Worm (Caenorhabditis elegans) whole organism, L4 larva: ENCODE results near the gene gop-2.

Experiments
- F26F4.8 ChIP-seq: fragments of 200-800 bp; sonication (Bioruptor generic); conservative IDR thresholded peaks from 2 replicates; pipeline ENCODE4 v1.3.6; 2022; ENCODE audit warnings: missing genetic modification characterization, missing compliant biosample characterization
- F44E2.7 ChIP-seq: fragments of 200-800 bp; sonication (Bioruptor generic); IDR thresholded peaks from 2 replicates; pipeline ENCODE4 v2.1.2; 2022; ENCODE audit warnings: missing genetic modification characterization, missing compliant biosample characterization
- T20F7.1 ChIP-seq: fragments of 200-800 bp; sonication (Bioruptor generic); optimal IDR thresholded peaks from 2 replicates; lab custom pipeline; 2018; ENCODE audit warnings: mild to moderate bottlenecking, missing genetic modification characterization, missing compliant biosample characterization
- T26A8.4 ChIP-seq: fragments of 200-800 bp; sonication (Bioruptor generic); IDR thresholded peaks from 2 replicates; pipeline ENCODE4 v1.3.6; 2022; ENCODE audit warnings: missing genetic modification characterization, missing compliant biosample characterization
- Y105C5A.15 ChIP-seq: fragments of 200-800 bp; sonication (Bioruptor generic); IDR thresholded peaks from 2 replicates; pipeline ENCODE4 v1.3.6; 2022; ENCODE audit warnings: missing genetic modification characterization, missing compliant biosample characterization
- Y48G9A.11 ChIP-seq: fragments of 200-800 bp; sonication (Bioruptor generic); IDR thresholded peaks from 2 replicates; pipeline ENCODE4 v1.3.6; 2022; ENCODE audit warnings: missing genetic modification reagents, missing genetic modification characterization, missing compliant biosample characterization
- Y5F2A.4 ChIP-seq: fragments of 200-800 bp; sonication (Bioruptor generic); optimal IDR thresholded peaks from 2 replicates; lab custom pipeline; 2018; ENCODE audit warnings: mild to moderate bottlenecking, missing genetic modification characterization, missing compliant biosample characterization
- Y75B8A.6 ChIP-seq: fragments of 200-800 bp; sonication (Bioruptor generic); IDR thresholded peaks from 2 replicates; pipeline ENCODE4 v1.3.6; 2022; ENCODE audit warnings: missing genetic modification reagents, missing genetic modification characterization, missing compliant biosample characterization
- ZK337.2 ChIP-seq: fragments of 200-800 bp; sonication (Bioruptor generic); IDR thresholded peaks from 2 replicates; pipeline ENCODE4 v1.3.6; 2022; ENCODE audit warnings: missing genetic modification reagents, missing genetic modification characterization, missing compliant biosample characterization
- aha-1 ChIP-seq: fragments of 150-350 bp; peaks from one replicate; lab custom pipeline; 2014; ENCODE audit warnings: missing biosample characterization, missing genetic modification characterization
- aly-2 ChIP-seq: sonication (generic microtip); optimal IDR thresholded peaks from 2 replicates; lab custom pipeline; 2018; ENCODE audit warnings: missing biosample characterization, missing genetic modification characterization
- ceh-28 ChIP-seq: fragments of 150-350 bp; optimal IDR thresholded peaks from 2 replicates; lab custom pipeline; 2014; ENCODE audit warnings: missing biosample characterization, missing genetic modification reagents, missing genetic modification characterization
- ceh-32 ChIP-seq: sonication (generic microtip); optimal IDR thresholded peaks from 2 replicates; lab custom pipeline; 2016; ENCODE audit warnings: mild to moderate bottlenecking, missing genetic modification characterization, missing compliant biosample characterization; ENCODE audit not compliant: poor library complexity
- ceh-44 ChIP-seq: fragments of 200-800 bp; sonication (Bioruptor generic); IDR thresholded peaks from 2 replicates; pipeline ENCODE4 v1.3.6; 2022; ENCODE audit warnings: missing genetic modification reagents, missing genetic modification characterization, missing compliant biosample characterization
- ces-1 ChIP-seq: fragments of 150-350 bp; sonication (generic microtip); optimal IDR thresholded peaks from 4 replicates; lab custom pipeline; 2014; ENCODE audit warnings: missing biosample characterization, missing genetic modification reagents, missing genetic modification characterization
- daf-8 ChIP-seq: fragments of 200-800 bp; sonication (Bioruptor generic); IDR thresholded peaks from 2 replicates; pipeline ENCODE4 v1.3.6; 2022; ENCODE audit warnings: missing genetic modification characterization, missing compliant biosample characterization
- dpl-1 ChIP-seq: fragments of 150-350 bp; optimal IDR thresholded peaks from 2 replicates; lab custom pipeline; 2014; ENCODE audit warnings: missing biosample characterization, missing genetic modification reagents, missing genetic modification characterization
- duxl-1 ChIP-seq: sonication (generic microtip); optimal IDR thresholded peaks from 2 replicates; lab custom pipeline; 2016; ENCODE audit warnings: mild to moderate bottlenecking, missing genetic modification characterization, moderate library complexity, missing compliant biosample characterization; ENCODE audit not compliant: poor library complexity
- dve-1 ChIP-seq: sonication (generic microtip); optimal IDR thresholded peaks from 2 replicates; lab custom pipeline; 2017; ENCODE audit warnings: antibody characterized with exemption, mild to moderate bottlenecking, missing genetic modification characterization, missing compliant biosample characterization; ENCODE audit not compliant: insufficient read depth
- egl-27 ChIP-seq: sonication (generic microtip); optimal IDR thresholded peaks from 3 replicates; lab custom pipeline; 2017; ENCODE audit warnings: missing biosample characterization, missing genetic modification reagents, missing genetic modification characterization
- fkh-10 ChIP-seq: fragments of 150-350 bp; optimal IDR thresholded peaks from 2 replicates; lab custom pipeline; 2014; ENCODE audit warnings: missing biosample characterization, missing genetic modification reagents, missing genetic modification characterization
- gei-8 ChIP-seq: fragments of 200-800 bp; sonication (Bioruptor generic); optimal IDR thresholded peaks from 2 replicates; lab custom pipeline; 2018; ENCODE audit warnings: mild to moderate bottlenecking, missing genetic modification characterization, missing compliant biosample characterization
- hlh-30 ChIP-seq: sonication (generic microtip); optimal IDR thresholded peaks from 2 replicates; lab custom pipeline; 2017; ENCODE audit warnings: antibody characterized with exemption, mild to moderate bottlenecking, missing genetic modification characterization, missing compliant biosample characterization; ENCODE audit not compliant: insufficient read depth
- lim-7 ChIP-seq: fragments of 200-800 bp; sonication (Bioruptor generic); IDR thresholded peaks from 2 replicates; pipeline ENCODE4 v1.3.6; 2022; ENCODE audit warnings: missing genetic modification characterization, missing compliant biosample characterization
- lin-13 ChIP-seq: fragments of 150-350 bp; optimal IDR thresholded peaks from 2 replicates; lab custom pipeline; 2014; ENCODE audit warnings: missing biosample characterization, missing genetic modification reagents, missing genetic modification characterization
- lin-29 ChIP-seq: fragments of 200-800 bp; sonication (Bioruptor generic); IDR thresholded peaks from 2 replicates; pipeline ENCODE4 v1.3.6; 2022; ENCODE audit warnings: missing genetic modification reagents, missing genetic modification characterization, missing compliant biosample characterization
- lir-3 ChIP-seq: sonication (generic microtip); optimal IDR thresholded peaks from 2 replicates; lab custom pipeline; 2016; ENCODE audit warnings: mild to moderate bottlenecking, missing genetic modification characterization, missing compliant biosample characterization
- mep-1 ChIP-seq: fragments of 150-350 bp; sonication (generic microtip); optimal IDR thresholded peaks from 3 replicates; lab custom pipeline; 2014; ENCODE audit warnings: missing biosample characterization, missing genetic modification characterization
- mxl-2 ChIP-seq: fragments of 200-800 bp; sonication (Bioruptor generic); conservative IDR thresholded peaks from 2 replicates; pipeline ENCODE4 v1.3.6; 2022; ENCODE audit warnings: missing genetic modification reagents, missing genetic modification characterization, missing compliant biosample characterization
- mxl-3 ChIP-seq: fragments of 200-800 bp; sonication (Bioruptor generic); optimal IDR thresholded peaks from 2 replicates; lab custom pipeline; 2018; ENCODE audit warnings: mild to moderate bottlenecking, missing genetic modification characterization, missing compliant biosample characterization
- nhr-10 ChIP-seq: fragments of 150-350 bp; optimal IDR thresholded peaks from 2 replicates; lab custom pipeline; 2014; ENCODE audit warnings: missing biosample characterization, missing genetic modification characterization
- nhr-111 ChIP-seq: fragments of 200-800 bp; sonication (Bioruptor generic); optimal IDR thresholded peaks from 2 replicates; lab custom pipeline; 2018; ENCODE audit warnings: mild to moderate bottlenecking, missing genetic modification characterization, missing compliant biosample characterization
- nhr-42 ChIP-seq: fragments of 200-800 bp; sonication (Bioruptor generic); IDR thresholded peaks from 2 replicates; pipeline ENCODE4 v1.3.6; 2022; ENCODE audit warnings: missing genetic modification characterization, missing compliant biosample characterization
- nhr-48 ChIP-seq: sonication (generic microtip); optimal IDR thresholded peaks from 2 replicates; lab custom pipeline; 2016; ENCODE audit warnings: mild to moderate bottlenecking, missing genetic modification characterization, missing compliant biosample characterization
- nhr-6 ChIP-seq: fragments of 150-350 bp; optimal IDR thresholded peaks from 2 replicates; lab custom pipeline; 2014; ENCODE audit warnings: missing biosample characterization, missing genetic modification characterization
- nhr-76 ChIP-seq: fragments of 150-350 bp; optimal IDR thresholded peaks from 2 replicates; lab custom pipeline; 2014; ENCODE audit warnings: missing biosample characterization, missing genetic modification characterization
- pha-4 ChIP-seq, 2 experiments: fragments of 150-350 bp in 1 of 2; fragments of 200-800 bp in 1 of 2; sonication (Bioruptor generic) in 1 of 2; IDR thresholded peaks in 1 of 2; optimal IDR thresholded peaks in 1 of 2; 2 replicates each; pipeline versions ENCODE4 v1.3.6 to Lab custom; 2014 to 2022; ENCODE audit warnings: missing genetic modification characterization in 2 of 2, missing genetic modification reagents in 2 of 2, missing biosample characterization in 1 of 2, missing compliant biosample characterization in 1 of 2
- spr-1 ChIP-seq: sonication (generic microtip); optimal IDR thresholded peaks from 2 replicates; lab custom pipeline; 2016; ENCODE audit warnings: mild to moderate bottlenecking, missing genetic modification characterization, missing compliant biosample characterization
- tra-1 ChIP-seq: fragments of 200-800 bp; sonication (Bioruptor generic); IDR thresholded peaks from 2 replicates; pipeline ENCODE4 v1.3.6; 2022; ENCODE audit warnings: missing genetic modification reagents, missing genetic modification characterization, missing compliant biosample characterization
- unc-130 ChIP-seq: sonication (generic microtip); optimal IDR thresholded peaks from 2 replicates; lab custom pipeline; 2016; ENCODE audit warnings: missing genetic modification reagents, missing genetic modification characterization, missing compliant biosample characterization
- unc-39 ChIP-seq: sonication (generic microtip); optimal IDR thresholded peaks from 2 replicates; lab custom pipeline; 2017; ENCODE audit warnings: missing biosample characterization, missing genetic modification characterization
- unc-62 ChIP-seq, 3 experiments: fragments of 150-350 bp in 1 of 3; sonication (generic microtip); optimal IDR thresholded peaks in 2 of 3; peaks in 1 of 3; 1 replicate in 1 of 3; 2 replicates in 2 of 3; lab custom pipeline; 2014 to 2017; ENCODE audit warnings: missing biosample characterization in 3 of 3, missing genetic modification characterization in 3 of 3, missing genetic modification reagents in 3 of 3, missing genotype in 1 of 3
- zag-1 ChIP-seq: fragments of 150-350 bp; optimal IDR thresholded peaks from 2 replicates; lab custom pipeline; 2014; ENCODE audit warnings: missing biosample characterization, missing genetic modification characterization
- zfp-3 ChIP-seq: fragments of 200-800 bp; sonication (Bioruptor generic); conservative IDR thresholded peaks from 2 replicates; pipeline ENCODE4 v1.3.6; 2022; ENCODE audit warnings: missing genetic modification reagents, missing genetic modification characterization, missing compliant biosample characterization
- zip-2 ChIP-seq: fragments of 150-350 bp; optimal IDR thresholded peaks from 2 replicates; lab custom pipeline; 2014; ENCODE audit warnings: missing biosample characterization, missing genetic modification characterization

The gop-2 gene

ce11 chrIII:5273396-5273857, 14.6 kb downstream of the gop-2 start, which contains the start of gene ztf-8 (continued):
- no peak for TF ChIP-seq zip-2 (tag; lab: Kevin White, UChicago)
- no peak for TF ChIP-seq nhr-76 (tag; lab: Kevin White, UChicago)
- no peak for TF ChIP-seq nhr-10 (tag; lab: Kevin White, UChicago)
- no peak for TF ChIP-seq Y5F2A.4
- peak; percentile 11 for TF ChIP-seq dve-1 (tag; lab: Kevin White, UChicago)
- TF ChIP-seq F44E2.7 (GFP tag; lab: Robert Waterston, UW), result no peak
- TF ChIP-seq dpl-1 (GFP tag; lab: Kevin White, UChicago), result no peak
- TF ChIP-seq Y105C5A.15 (GFP tag; lab: Robert Waterston, UW), result no peak
- TF ChIP-seq nhr-42 (GFP tag; lab: Robert Waterston, UW), result no peak
- TF ChIP-seq spr-1 (tag; lab: Kevin White, UChicago), result no peak
- peak; percentile 54; the same call in 1 of the 2 replicates for TF ChIP-seq Y75B8A.6 (GFP tag; lab: Robert Waterston, UW)
- TF ChIP-seq aly-2 (tag; lab: Kevin White, UChicago), result no peak

- no peak for TF ChIP-seq gei-8 (GFP tag; lab: Kevin White, UChicago)
- no peak for TF ChIP-seq egl-27 (tag; lab: Kevin White, UChicago)
- no peak for TF ChIP-seq unc-130 (GFP tag; lab: Kevin White, UChicago)
- no peak for TF ChIP-seq mxl-2
- no peak for TF ChIP-seq ces-1 (GFP tag; lab: Kevin White, UChicago)
- TF ChIP-seq zfp-3 (GFP tag; lab: Robert Waterston, UW), result 0 out of 2 replicates have a peak, but pooled peaks have one; percentile 27
- no peak for TF ChIP-seq daf-8
- TF ChIP-seq T26A8.4, result 0 out of 2 replicates have a peak, but pooled peaks have one; percentile 27
These were observed 15.4 kb downstream of the gop-2 start for ce11 chrIII:5274250-5274649.

ce11 chrIII:5274715-5275355, 16.0 kb downstream of the gop-2 start, which contains the start of the genes daf-41 and toc-1:
daf-41 (minus strand) TSS chrIII:5274765.
toc-1 (plus strand) TSS chrIII:5275251.
- no peak for TF ChIP-seq mxl-3
- no peak for TF ChIP-seq tra-1 (GFP tag; lab: Robert Waterston, UW)
- TF ChIP-seq nhr-42 (GFP tag; lab: Robert Waterston, UW), result no peak
- TF ChIP-seq zag-1, result no peak
- no peak for TF ChIP-seq lin-13
- TF ChIP-seq T20F7.1 (GFP tag; lab: Kevin White, UChicago), result no peak
- TF ChIP-seq ceh-44 (GFP tag; lab: Robert Waterston, UW), result no peak
- peak in 1 of 2 experiments; percentile 50 for TF ChIP-seq unc-62 (GFP tag; optimal IDR thresholded peaks at IDR 0.05 in 1 of 2; lab: Kevin White, UChicago)
- no peak for TF ChIP-seq unc-62 (tag; optimal IDR thresholded peaks at IDR 0.05; lab: Kevin White, UChicago)
- TF ChIP-seq zfp-3 (GFP tag; lab: Robert Waterston, UW), result no peak
- no peak for TF ChIP-seq lir-3 (tag; lab: Kevin White, UChicago)
- TF ChIP-seq hlh-30 (tag; lab: Kevin White, UChicago), result peak; percentile 10
- no peak for TF ChIP-seq zip-2 (tag; lab: Kevin White, UChicago)
- TF ChIP-seq ZK337.2 (GFP tag; lab: Robert Waterston, UW), result no peak
- TF ChIP-seq Y75B8A.6 (GFP tag; lab: Robert Waterston, UW), result no peak
- no peak for TF ChIP-seq unc-39 (tag; lab: Kevin White, UChicago)
- TF ChIP-seq duxl-1 (tag; lab: Kevin White, UChicago), result no peak
- TF ChIP-seq lim-7, result no peak
- no peak for TF ChIP-seq ceh-28 (tag; lab: Kevin White, UChicago)
- no peak for TF ChIP-seq nhr-6 (tag; lab: Kevin White, UChicago)
- no peak for TF ChIP-seq fkh-10 (GFP tag; lab: Kevin White, UChicago)
- no peak for TF ChIP-seq nhr-48 (tag; lab: Kevin White, UChicago)
- TF ChIP-seq nhr-111 (GFP tag; lab: Kevin White, UChicago), result no peak
- TF ChIP-seq lin-29 (GFP tag; lab: Robert Waterston, UW), result no peak
- TF ChIP-seq Y48G9A.11 (GFP tag; lab: Robert Waterston, UW), result no peak
- no peak for TF ChIP-seq daf-8
- TF ChIP-seq pha-4 (GFP tag; IDR thresholded peaks at IDR 0.05; lab: Robert Waterston, UW), result no peak
- peak; percentile 75 for TF ChIP-seq pha-4 (tag; optimal IDR thresholded peaks at IDR 0.05; lab: Kevin White, UChicago)
- no peak for TF ChIP-seq ces-1 (GFP tag; lab: Kevin White, UChicago)
- no peak for TF ChIP-seq ceh-32 (tag; lab: Kevin White, UChicago)
- TF ChIP-seq mep-1 (tag; lab: Kevin White, UChicago), result peak; percentile 44
- TF ChIP-seq F26F4.8 (GFP tag; lab: Robert Waterston, UW), result no peak
- TF ChIP-seq aha-1 (tag; lab: Kevin White, UChicago), result no peak
